Fruit fly (Drosophila melanogaster): ENCODE data around the gene CG6028.

dm6 chr3R:22014397-22014796, 10.9 kb downstream of the CG6028 start, which contains the start of gene Theg:
- TF ChIP-seq Sin3A (optimal IDR thresholded peaks at IDR 0.05) (no peak), psq (optimal IDR thresholded peaks at IDR 0.05) (no peak), Myc (optimal IDR thresholded peaks at IDR 0.05) (no peak), ttk (optimal IDR thresholded peaks at IDR 0.05) (no peak), h (optimal IDR thresholded peaks at IDR 0.05) (no peak), insv (optimal IDR thresholded peaks at IDR 0.05) (no peak)
